Fruit fly (Drosophila melanogaster): ENCODE results near the gene TotF.
A peak's percentile ranks its signal among the peaks of the same experiment; 100 is the strongest.

dm6 chr2L:19894826-19895225, 17.4 kb downstream of the TotF start:
- TF ChIP-seq Mes4 (GFP tag; optimal IDR thresholded peaks at IDR 0.05) (no peak), Sox102F (GFP tag; optimal IDR thresholded peaks at IDR 0.05) (no peak), CG6854 (GFP tag; optimal IDR thresholded peaks at IDR 0.05) (no peak), Dip3 (GFP tag; optimal IDR thresholded peaks at IDR 0.05) (no peak), Gug (GFP tag; IDR thresholded peaks at IDR 0.05) (no peak), cas (GFP tag; IDR thresholded peaks at IDR 0.05) (no peak), ttk (GFP tag; IDR thresholded peaks at IDR 0.05) (0 out of 2 replicates have a peak, but pooled peaks have one; percentile 4), peb (GFP tag; IDR thresholded peaks at IDR 0.05) (no peak), CG14441 (GFP tag; IDR thresholded peaks at IDR 0.05) (no peak), Hr39 (optimal IDR thresholded peaks at IDR 0.05) (no peak), Nf-YA (GFP tag; IDR thresholded peaks at IDR 0.05) (no peak), fu2 (GFP tag; optimal IDR thresholded peaks at IDR 0.05) (no peak), CG30403 (GFP tag; optimal IDR thresholded peaks at IDR 0.05) (no peak)

All from whole organism, embryonic.